Worm (Caenorhabditis elegans): Measurements from ENCODE around the gene F10C2.3.

The F10C2.3 gene

DNA sequence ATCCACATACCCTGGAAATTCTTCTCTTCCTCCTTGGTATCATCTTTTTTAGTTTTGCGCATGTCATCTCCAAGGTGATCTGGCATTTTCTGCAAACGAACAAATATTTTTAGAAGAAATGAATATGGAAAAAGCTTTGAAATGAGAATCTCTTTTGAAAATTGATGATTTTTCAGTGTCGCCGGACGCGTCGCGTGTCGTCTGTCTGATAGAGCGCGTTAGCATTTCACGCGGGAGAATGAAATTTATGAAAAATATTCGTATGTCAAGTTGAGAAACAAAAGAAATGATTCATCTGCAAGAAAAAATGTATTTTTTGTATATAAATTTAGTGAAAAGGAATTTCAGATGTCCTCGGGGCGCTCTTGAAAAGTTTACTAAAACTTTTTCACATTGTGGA is 37.8 kb upstream of the F10C2.3 start, which contains the start of gene rpt-1 (continued):
- TF ChIP-seq madf-8 (GFP tag; conservative IDR thresholded peaks at IDR 0.05) (0 out of 2 replicates have a peak, but pooled peaks have one; percentile 10), ceh-100 (GFP tag; IDR thresholded peaks at IDR 0.05) (peak; percentile 68), lin-35 (GFP tag; optimal IDR thresholded peaks at IDR 0.05) (peak in 1 of 3 experiments; percentile 62), lin-54 (GFP tag; optimal IDR thresholded peaks at IDR 0.05) (peak; percentile 68), nfya-1 (tag; optimal IDR thresholded peaks at IDR 0.05; ENCODE audit: borderline replicate concordance, insufficient read depth) (no peak), D2030.7 (GFP tag; IDR thresholded peaks at IDR 0.05) (0 out of 2 replicates have a peak, but pooled peaks have one; percentile 10), F49E8.2 (tag; optimal IDR thresholded peaks at IDR 0.05; ENCODE audit: insufficient read depth) (peak; percentile 51), pbrm-1 (GFP tag; IDR thresholded peaks at IDR 0.05) (no peak), F33H1.4 (GFP tag; IDR thresholded peaks at IDR 0.05) (0 out of 2 replicates have a peak, but pooled peaks have one; percentile 19), hlh-26 (GFP tag; conservative IDR thresholded peaks at IDR 0.05) (no peak)

- TF ChIP-seq B0035.1 (tag; optimal IDR thresholded peaks at IDR 0.05) (no peak), ekl-4 (GFP tag; IDR thresholded peaks at IDR 0.05) (no peak), K12H6.12 (tag; optimal IDR thresholded peaks at IDR 0.05) (no peak)
Measured at ce11 chrV:11985384-11985783, 34.7 kb upstream of the F10C2.3 start, which contains the start of gene mans-2. mans-2 (minus strand) TSS chrV:11985484.

DNA sequence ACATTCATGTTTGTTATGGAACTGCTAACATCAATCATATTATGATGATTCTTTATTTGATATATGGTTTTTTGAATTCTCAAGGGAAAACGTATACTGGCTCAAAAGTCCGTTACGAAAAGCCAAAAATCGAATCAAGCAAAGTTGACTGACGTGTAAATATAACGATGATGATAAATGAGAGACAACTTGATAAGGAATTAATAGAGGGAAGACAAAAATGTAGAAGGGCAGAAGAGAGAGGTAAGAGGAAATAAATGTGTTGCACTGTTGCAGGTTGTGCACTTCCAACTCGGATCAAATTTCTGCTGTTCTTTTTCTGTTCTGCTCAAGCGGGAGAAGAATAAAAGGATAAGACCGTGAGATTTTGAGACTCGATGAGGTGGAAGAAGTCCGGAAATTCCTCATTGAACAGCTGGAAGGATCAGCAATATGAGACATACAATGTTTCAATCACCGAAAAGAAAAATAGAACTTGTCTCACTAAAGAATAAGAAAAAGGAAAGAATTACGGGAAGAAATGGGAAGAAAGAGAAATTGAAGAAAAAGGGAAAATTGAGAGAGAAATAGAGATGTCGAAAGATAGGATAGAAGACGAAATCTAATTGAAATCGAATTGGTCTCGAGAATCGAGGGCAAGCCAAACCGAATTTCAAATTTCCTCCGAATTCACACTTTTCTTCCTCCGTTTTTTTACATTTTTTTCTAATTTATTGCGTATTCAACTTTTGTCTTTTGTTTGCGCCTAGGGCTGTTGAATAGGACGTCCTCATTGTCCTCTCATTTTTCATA is 33.9 kb upstream of the F10C2.3 start:
- TF ChIP-seq cebp-2 (GFP tag; IDR thresholded peaks at IDR 0.05): no peak
- peak; percentile 66 for TF ChIP-seq nhr-80 (tag; optimal IDR thresholded peaks at IDR 0.05)
- peak in 1 of 2 experiments; percentile 56 for TF ChIP-seq let-607 (tag; optimal IDR thresholded peaks at IDR 0.05)
- no peak for TF ChIP-seq madf-3 (GFP tag; IDR thresholded peaks at IDR 0.05)

DNA sequence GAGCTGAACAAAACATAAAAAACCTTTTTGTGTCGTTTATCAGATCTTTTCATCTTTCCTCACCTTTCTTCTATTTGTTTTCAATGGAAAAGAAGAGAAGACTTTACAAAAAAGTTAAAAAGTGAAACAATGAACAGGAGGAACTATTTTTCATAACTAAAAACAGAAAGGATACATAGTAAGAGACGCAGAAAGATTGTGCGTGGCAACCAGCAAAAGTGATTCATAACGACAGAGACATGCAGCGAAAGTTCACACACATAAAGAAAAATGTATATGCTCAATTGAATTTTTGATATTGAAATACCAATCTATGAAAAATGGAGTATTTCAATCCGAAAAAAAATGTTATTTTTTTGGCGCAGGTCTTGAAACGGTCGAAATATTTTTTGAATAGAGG is 30.3 kb upstream of the F10C2.3 start:
- TF ChIP-seq mel-28 (tag; optimal IDR thresholded peaks at IDR 0.05; ENCODE audit: borderline replicate concordance) (no peak), unc-130 (GFP tag; optimal IDR thresholded peaks at IDR 0.05) (no peak), F57C9.4 (tag; optimal IDR thresholded peaks at IDR 0.05) (no peak), bed-1 (GFP tag; IDR thresholded peaks at IDR 0.05) (no peak), athp-1 (tag; optimal IDR thresholded peaks at IDR 0.05) (no peak), chd-7 (tag; optimal IDR thresholded peaks at IDR 0.05) (no peak), gei-17 (GFP tag; optimal IDR thresholded peaks at IDR 0.05) (no peak), sea-2 (GFP tag; IDR thresholded peaks at IDR 0.05) (no peak), ztf-3 (GFP tag; optimal IDR thresholded peaks at IDR 0.05) (no peak)

DNA sequence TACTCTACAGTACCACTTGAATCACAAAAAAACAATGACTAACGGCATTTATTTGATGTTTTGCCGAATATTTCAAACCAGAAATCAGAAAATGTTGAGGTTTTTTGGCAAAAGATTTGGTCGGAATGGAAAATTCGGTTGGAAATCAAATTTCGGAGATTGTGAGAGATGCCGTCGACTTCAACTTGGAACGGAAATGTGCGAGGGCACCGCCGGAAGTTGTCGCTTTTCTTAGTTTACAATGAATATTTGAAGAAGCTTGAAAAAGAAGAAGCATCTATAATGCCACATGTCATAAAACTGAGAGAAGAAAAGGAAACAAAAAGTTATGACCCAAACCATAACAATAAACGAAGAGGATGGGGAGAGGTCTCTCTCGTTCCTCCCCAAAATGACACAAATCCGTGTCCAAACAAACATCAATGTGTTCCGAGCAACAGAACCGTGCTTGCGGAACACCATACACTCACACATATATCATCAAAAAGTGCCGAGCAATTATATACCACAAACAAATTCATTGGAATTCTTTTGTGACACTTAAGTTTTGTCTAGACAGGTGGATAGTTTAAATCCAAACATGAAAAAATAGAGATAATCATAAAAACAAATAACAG is 29.5 kb upstream of the F10C2.3 start:
- no peak for TF ChIP-seq lag-1 (GFP tag; IDR thresholded peaks at IDR 0.05)
- peak; percentile 59 for TF ChIP-seq ekl-4 (GFP tag; IDR thresholded peaks at IDR 0.05)
- no peak for TF ChIP-seq egl-44 (GFP tag; IDR thresholded peaks at IDR 0.05)
- no peak for TF ChIP-seq nhr-27 (tag; optimal IDR thresholded peaks at IDR 0.05)
- no peak for TF ChIP-seq ZK185.1 (tag; optimal IDR thresholded peaks at IDR 0.05; ENCODE audit: poor library complexity, severe bottlenecking)
- TF ChIP-seq madf-6 (GFP tag; IDR thresholded peaks at IDR 0.05): peak; percentile 27; the same call in 1 of the 2 replicates
- TF ChIP-seq athp-1 (tag; optimal IDR thresholded peaks at IDR 0.05): no peak
- TF ChIP-seq sea-2 (GFP tag; IDR thresholded peaks at IDR 0.05): no peak
- no peak for TF ChIP-seq snpc-4 (GFP tag; optimal IDR thresholded peaks at IDR 0.05)
- TF ChIP-seq snpc-4 (tag; optimal IDR thresholded peaks at IDR 0.05): peak in 2 of 4 experiments; percentile 35 to 53
- no peak for TF ChIP-seq F10E7.11 (tag; optimal IDR thresholded peaks at IDR 0.05)
- TF ChIP-seq repo-1 (tag; optimal IDR thresholded peaks at IDR 0.05): peak; percentile 5
- 0 out of 2 replicates have a peak, but pooled peaks have one; percentile 10 for TF ChIP-seq mcd-1 (GFP tag; IDR thresholded peaks at IDR 0.05)
- TF ChIP-seq Y79H2A.3 (GFP tag; conservative IDR thresholded peaks at IDR 0.05): peak; percentile 51; the same call in 1 of the 2 replicates
- no peak for TF ChIP-seq chd-7 (tag; optimal IDR thresholded peaks at IDR 0.05)
- 0 out of 2 replicates have a peak, but pooled peaks have one; percentile 36 for TF ChIP-seq pbrm-1 (GFP tag; IDR thresholded peaks at IDR 0.05)
- TF ChIP-seq cebp-1 (GFP tag; IDR thresholded peaks at IDR 0.05): no peak
- peak; percentile 35 for TF ChIP-seq cebp-1 (tag; optimal IDR thresholded peaks at IDR 0.05)

Data from whole organism, young adult.